Worm (Caenorhabditis elegans) whole organism, late embryonic: Measurements from ENCODE around the gene sre-29.

Source experiments
- T23F11.4 ChIP-seq: fragments of 200-800 bp; sonication (Bioruptor generic); optimal IDR thresholded peaks from 2 replicates; lab custom pipeline; 2018; ENCODE audit warnings: mild to moderate bottlenecking, missing genetic modification characterization, missing compliant biosample characterization
- ahr-1 ChIP-seq: sonication (generic microtip); optimal IDR thresholded peaks from 2 replicates; lab custom pipeline; 2016; ENCODE audit warnings: missing genetic modification characterization, missing compliant biosample characterization
- ama-1 ChIP-seq: fragments of 150-350 bp; optimal IDR thresholded peaks from 2 replicates; lab custom pipeline; 2014
- ceh-45 ChIP-seq: fragments of 200-800 bp; sonication (Bioruptor generic); IDR thresholded peaks from 2 replicates; pipeline ENCODE4 v1.3.6; 2022; ENCODE audit warnings: missing genetic modification reagents, missing genetic modification characterization, missing compliant biosample characterization
- ceh-9 ChIP-seq: sonication (generic microtip); optimal IDR thresholded peaks from 2 replicates; lab custom pipeline; 2016; ENCODE audit warnings: mild to moderate bottlenecking, missing genetic modification characterization, inconsistent platforms, missing compliant biosample characterization
- che-1 ChIP-seq: sonication (generic microtip); optimal IDR thresholded peaks from 2 replicates; lab custom pipeline; 2016; ENCODE audit warnings: mild to moderate bottlenecking, missing genetic modification characterization, missing compliant biosample characterization
- elt-4 ChIP-seq: sonication (generic microtip); optimal IDR thresholded peaks from 2 replicates; lab custom pipeline; 2016; ENCODE audit warnings: missing genetic modification characterization, missing compliant biosample characterization
- fax-1 ChIP-seq: sonication (generic microtip); optimal IDR thresholded peaks from 2 replicates; lab custom pipeline; 2016; ENCODE audit warnings: missing genotype, missing genetic modification characterization, missing compliant biosample characterization
- hlh-30 ChIP-seq: sonication (generic microtip); optimal IDR thresholded peaks from 2 replicates; lab custom pipeline; 2017; ENCODE audit warnings: antibody characterized with exemption, missing genetic modification characterization, missing compliant biosample characterization; ENCODE audit not compliant: insufficient read depth
- pros-1 ChIP-seq: fragments of 150-350 bp; optimal IDR thresholded peaks from 2 replicates; lab custom pipeline; 2014; ENCODE audit warnings: missing biosample characterization, missing genetic modification reagents, missing genetic modification characterization
- tbx-7 ChIP-seq: sonication (generic microtip); optimal IDR thresholded peaks from 2 replicates; lab custom pipeline; 2016; ENCODE audit warnings: missing genotype, missing genetic modification characterization, missing compliant biosample characterization
- ztf-16 ChIP-seq: sonication (generic microtip); optimal IDR thresholded peaks from 2 replicates; lab custom pipeline; 2017; ENCODE audit warnings: missing genetic modification characterization, missing compliant biosample characterization

ce11 chrII:12385815-12386214, 15.9 kb downstream of the sre-29 start:
- no peak for TF ChIP-seq ztf-16
- no peak for TF ChIP-seq tbx-7
- TF ChIP-seq ceh-9 (tag; lab: Kevin White, UChicago): no peak
- TF ChIP-seq hlh-30 (tag; lab: Kevin White, UChicago): no peak
- no peak for TF ChIP-seq elt-4 (tag; lab: Kevin White, UChicago)
- TF ChIP-seq ahr-1 (tag; lab: Kevin White, UChicago): no peak
- no peak for TF ChIP-seq ceh-45
- no peak for TF ChIP-seq pros-1 (tag; lab: Kevin White, UChicago)
- no peak for TF ChIP-seq fax-1 (tag; lab: Kevin White, UChicago)
- no peak for TF ChIP-seq T23F11.4 (GFP tag; lab: Kevin White, UChicago)
- no peak for TF ChIP-seq ama-1 (lab: Kevin White, UChicago)
- no peak for TF ChIP-seq che-1
